Worm (Caenorhabditis elegans): Measurements from ENCODE around the gene Y62H9A.3.

The Y62H9A.3 gene

DNA sequence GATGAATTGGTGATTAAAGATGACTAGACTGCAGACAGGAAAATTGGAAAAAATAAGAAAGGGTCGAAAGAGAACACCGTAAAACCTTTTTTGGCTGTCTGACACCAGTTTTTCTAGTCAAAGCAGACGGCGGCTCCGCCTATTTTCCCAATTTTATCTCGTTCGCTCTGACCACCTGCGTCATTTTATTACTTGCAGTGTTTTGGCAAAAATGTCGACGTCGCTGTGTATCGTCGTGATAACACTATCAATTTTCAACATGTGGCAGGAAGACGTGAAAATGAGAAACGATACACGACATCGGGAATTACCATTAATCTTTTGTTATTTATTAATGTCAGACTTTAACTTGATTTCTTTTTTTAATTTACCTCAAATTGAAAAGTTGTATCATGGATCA lies 30.3 kb upstream of the Y62H9A.3 start, which contains the start of gene Y62H9A.15:
Gene Y62H9A.15, minus strand, starts transcription at position 100 of the 400 bp plus-strand sequence.
- TF ChIP-seq fos-1 (tag; optimal IDR thresholded peaks at IDR 0.05): peak; percentile 8
- TF ChIP-seq nhr-23 (tag; optimal IDR thresholded peaks at IDR 0.05): no peak

DNA sequence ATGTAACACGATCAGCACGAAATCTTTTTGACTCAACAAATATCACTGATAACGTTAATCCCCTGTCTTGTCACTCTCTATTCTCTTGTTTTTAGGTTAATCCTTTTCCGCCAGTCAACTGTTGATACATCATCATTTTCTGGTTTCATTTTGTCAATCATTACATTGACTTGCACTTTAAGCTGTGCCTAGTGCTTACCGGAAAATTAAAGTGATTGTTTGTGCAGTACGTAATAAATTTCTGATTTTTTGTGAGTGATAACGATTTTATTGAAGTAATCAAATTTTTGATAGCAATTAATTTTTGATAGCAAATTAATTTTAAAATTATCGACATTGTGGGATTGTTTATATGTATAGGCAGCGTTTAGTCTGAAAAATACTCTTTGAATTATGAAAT lies 29.4 kb upstream of the Y62H9A.3 start:
- TF ChIP-seq ama-1 (optimal IDR thresholded peaks at IDR 0.05) (no peak), fos-1 (tag; optimal IDR thresholded peaks at IDR 0.05) (peak; percentile 74), skn-1 (tag; optimal IDR thresholded peaks at IDR 0.05) (peak; percentile 57), F13H6.1 (tag; optimal IDR thresholded peaks at IDR 0.05) (no peak), nhr-129 (tag; optimal IDR thresholded peaks at IDR 0.05) (no peak)

ce11 chrX:11908226-11908625 lies 28.5 kb upstream of the Y62H9A.3 start:
- TF ChIP-seq nhr-25 (tag; optimal IDR thresholded peaks at IDR 0.05) (no peak), mbf-1 (tag; optimal IDR thresholded peaks at IDR 0.05) (no peak)

ce11 chrX:11907263-11907662 lies 27.5 kb upstream of the Y62H9A.3 start, which contains the start of gene Y62H9A.11:
Y62H9A.11 (minus strand) TSS chrX:11907363.
- TF ChIP-seq elt-3 (tag; optimal IDR thresholded peaks at IDR 0.05) (no peak), alr-1 (tag; optimal IDR thresholded peaks at IDR 0.05) (no peak), gmeb-1 (tag; optimal IDR thresholded peaks at IDR 0.05) (no peak), nhr-21 (tag; optimal IDR thresholded peaks at IDR 0.05) (no peak), ztf-4 (tag; optimal IDR thresholded peaks at IDR 0.05) (no peak), F13H6.1 (tag; optimal IDR thresholded peaks at IDR 0.05) (no peak), Y55F3AM.14 (GFP tag; optimal IDR thresholded peaks at IDR 0.05) (no peak), blmp-1 (tag; optimal IDR thresholded peaks at IDR 0.05; ENCODE audit: insufficient read depth) (no peak), lsy-2 (tag; optimal IDR thresholded peaks at IDR 0.05) (no peak), peb-1 (tag; optimal IDR thresholded peaks at IDR 0.05) (no peak), lin-39 (tag; optimal IDR thresholded peaks at IDR 0.05) (no peak)

ce11 chrX:11906626-11907025 lies 26.9 kb upstream of the Y62H9A.3 start:
- TF ChIP-seq alr-1 (tag; optimal IDR thresholded peaks at IDR 0.05) (no peak), sem-4 (tag; optimal IDR thresholded peaks at IDR 0.05) (no peak), elt-3 (tag; optimal IDR thresholded peaks at IDR 0.05) (no peak), mab-5 (tag; optimal IDR thresholded peaks at IDR 0.05) (no peak), C34F6.9 (tag; optimal IDR thresholded peaks at IDR 0.05) (no peak), skn-1 (tag; optimal IDR thresholded peaks at IDR 0.05) (no peak), dmd-4 (tag; optimal IDR thresholded peaks at IDR 0.05) (no peak)

ce11 chrX:11902661-11903060 lies 22.9 kb upstream of the Y62H9A.3 start, which contains the start of gene Y62H9A.10:
Y62H9A.10 (minus strand) TSS chrX:11902761.
- TF ChIP-seq elt-3 (tag; optimal IDR thresholded peaks at IDR 0.05) (no peak), gmeb-1 (tag; optimal IDR thresholded peaks at IDR 0.05) (no peak), nhr-21 (tag; optimal IDR thresholded peaks at IDR 0.05) (no peak), R02D3.7 (tag; optimal IDR thresholded peaks at IDR 0.05) (no peak), ztf-4 (tag; optimal IDR thresholded peaks at IDR 0.05) (no peak)

- TF ChIP-seq mab-5 (tag; optimal IDR thresholded peaks at IDR 0.05) (peak; percentile 1), crh-2 (tag; optimal IDR thresholded peaks at IDR 0.05) (no peak)
These were observed 19.3 kb upstream of the Y62H9A.3 start for ce11 chrX:11899031-11899430.

DNA sequence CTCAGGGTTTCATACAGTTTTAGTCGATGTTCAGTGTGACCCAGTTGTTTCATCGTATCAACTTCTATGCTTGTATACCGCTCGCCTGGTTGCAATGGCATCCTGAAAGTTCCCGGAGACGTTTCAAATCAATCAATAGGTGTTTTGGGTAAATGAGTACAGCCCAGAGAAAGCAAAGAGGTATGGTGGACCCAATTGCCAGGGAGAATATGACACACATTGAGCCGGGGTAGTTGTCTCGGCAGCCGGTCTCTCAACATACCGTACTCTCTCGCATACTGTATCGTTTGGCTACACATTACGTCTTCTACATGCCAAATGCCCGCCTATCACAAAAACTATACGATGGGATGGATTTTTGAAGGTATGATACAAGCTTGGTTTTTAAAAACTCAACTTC lies 18.3 kb upstream of the Y62H9A.3 start, which contains the start of gene Y62H9A.9:
Gene Y62H9A.9, minus strand, starts transcription at position 101 of the 400 bp plus-strand sequence.
- TF ChIP-seq elt-1 (tag; optimal IDR thresholded peaks at IDR 0.05): no peak

- TF ChIP-seq zag-1 (tag; optimal IDR thresholded peaks at IDR 0.05): no peak
- no peak for TF ChIP-seq unc-55 (GFP tag; optimal IDR thresholded peaks at IDR 0.05)
- TF ChIP-seq elt-1 (tag; optimal IDR thresholded peaks at IDR 0.05): no peak
- TF ChIP-seq crh-2 (tag; optimal IDR thresholded peaks at IDR 0.05): no peak
These were observed 16.9 kb upstream of the Y62H9A.3 start for ce11 chrX:11896708-11897107.
